Worm (Caenorhabditis elegans) whole organism, mixed stage, embryonic: ENCODE measurements around the gene T06C12.12.

ENCODE experiments used
- M03D4.4 ChIP-seq: sonication (generic microtip); optimal IDR thresholded peaks from 2 replicates; lab custom pipeline; 2017; ENCODE audit warnings: mild to moderate bottlenecking, missing genetic modification characterization, missing compliant biosample characterization
- bed-3 ChIP-seq: fragments of 200-800 bp; sonication (Bioruptor generic); optimal IDR thresholded peaks from 3 replicates; lab custom pipeline; 2018; ENCODE audit warnings: mild to moderate bottlenecking, missing genetic modification characterization, moderate library complexity, missing compliant biosample characterization
- blmp-1 ChIP-seq: fragments of 150-350 bp; optimal IDR thresholded peaks from 2 replicates; lab custom pipeline; 2014; ENCODE audit warnings: missing biosample characterization, missing genetic modification characterization
- ceh-39 ChIP-seq: fragments of 150-350 bp; optimal IDR thresholded peaks from 2 replicates; lab custom pipeline; 2014; ENCODE audit warnings: missing biosample characterization, missing genetic modification characterization
- ceh-43 ChIP-seq: fragments of 200-800 bp; sonication (Bioruptor generic); optimal IDR thresholded peaks from 2 replicates; lab custom pipeline; 2018; ENCODE audit warnings: mild to moderate bottlenecking, missing genetic modification characterization, moderate library complexity, missing compliant biosample characterization
- ceh-83 ChIP-seq: fragments of 200-800 bp; sonication (Bioruptor generic); optimal IDR thresholded peaks from 2 replicates; lab custom pipeline; 2018; ENCODE audit warnings: mild to moderate bottlenecking, missing genetic modification characterization, missing compliant biosample characterization
- ces-1 ChIP-seq: fragments of 150-350 bp; optimal IDR thresholded peaks from 2 replicates; lab custom pipeline; 2014; ENCODE audit warnings: missing biosample characterization, missing genetic modification reagents, missing genetic modification characterization
- cnd-1 ChIP-seq: fragments of 200-800 bp; sonication (Bioruptor generic); optimal IDR thresholded peaks from 2 replicates; lab custom pipeline; 2018; ENCODE audit warnings: mild to moderate bottlenecking, missing genetic modification characterization, missing compliant biosample characterization
- drap-1 ChIP-seq: fragments of 200-800 bp; sonication (Bioruptor generic); optimal IDR thresholded peaks from 3 replicates; lab custom pipeline; 2018; ENCODE audit warnings: mild to moderate bottlenecking, missing genetic modification characterization, missing compliant biosample characterization
- elt-1 ChIP-seq: sonication (generic microtip); optimal IDR thresholded peaks from 2 replicates; lab custom pipeline; 2017; ENCODE audit warnings: missing genetic modification characterization, mild to moderate bottlenecking, missing compliant biosample characterization, antibody characterized with exemption, moderate library complexity, borderline replicate concordance; ENCODE audit not compliant: insufficient read depth
- elt-3 ChIP-seq: fragments of 150-350 bp; optimal IDR thresholded peaks from 2 replicates; lab custom pipeline; 2014; ENCODE audit warnings: missing biosample characterization, missing genetic modification characterization
- flh-1 ChIP-seq: fragments of 200-800 bp; sonication (Bioruptor generic); optimal IDR thresholded peaks from 2 replicates; lab custom pipeline; 2018; ENCODE audit warnings: mild to moderate bottlenecking, missing genetic modification characterization, moderate library complexity, missing compliant biosample characterization
- ham-2 ChIP-seq: fragments of 200-800 bp; sonication (Bioruptor generic); optimal IDR thresholded peaks from 2 replicates; lab custom pipeline; 2018; ENCODE audit warnings: mild to moderate bottlenecking, missing genetic modification characterization, missing compliant biosample characterization
- hlh-1 ChIP-seq: fragments of 150-350 bp; optimal IDR thresholded peaks from 2 replicates; lab custom pipeline; 2014; ENCODE audit warnings: missing biosample characterization, missing genetic modification reagents, missing genetic modification characterization
- lin-13 ChIP-seq: fragments of 150-350 bp; optimal IDR thresholded peaks from 2 replicates; lab custom pipeline; 2014; ENCODE audit warnings: missing biosample characterization, missing genetic modification characterization
- lin-32 ChIP-seq: fragments of 200-800 bp; sonication (Bioruptor generic); optimal IDR thresholded peaks from 2 replicates; lab custom pipeline; 2018; ENCODE audit warnings: mild to moderate bottlenecking, missing genetic modification characterization, missing compliant biosample characterization
- lsy-2 ChIP-seq: fragments of 150-350 bp; optimal IDR thresholded peaks from 2 replicates; lab custom pipeline; 2014; ENCODE audit warnings: missing biosample characterization, missing genetic modification characterization
- mab-5 ChIP-seq: fragments of 150-350 bp; optimal IDR thresholded peaks from 2 replicates; lab custom pipeline; 2014; ENCODE audit warnings: missing biosample characterization, missing genetic modification characterization
- mep-1 ChIP-seq: fragments of 150-350 bp; optimal IDR thresholded peaks from 2 replicates; lab custom pipeline; 2017; ENCODE audit warnings: missing biosample characterization, missing genetic modification reagents, missing genetic modification characterization, inconsistent platforms
- mls-2 ChIP-seq: sonication (generic microtip); optimal IDR thresholded peaks from 2 replicates; lab custom pipeline; 2016; ENCODE audit warnings: mild to moderate bottlenecking, missing genetic modification characterization, moderate library complexity, missing compliant biosample characterization
- nhr-12 ChIP-seq: fragments of 150-350 bp; optimal IDR thresholded peaks from 2 replicates; lab custom pipeline; 2014; ENCODE audit warnings: missing biosample characterization, missing genetic modification characterization
- nhr-2 ChIP-seq: fragments of 150-350 bp; optimal IDR thresholded peaks from 2 replicates; lab custom pipeline; 2014; ENCODE audit warnings: missing biosample characterization, missing genetic modification characterization
- nhr-237 ChIP-seq: fragments of 150-350 bp; optimal IDR thresholded peaks from 2 replicates; lab custom pipeline; 2014; ENCODE audit warnings: missing biosample characterization, missing genetic modification characterization
- nhr-28 ChIP-seq: fragments of 150-350 bp; optimal IDR thresholded peaks from 2 replicates; lab custom pipeline; 2014; ENCODE audit warnings: missing biosample characterization, missing genetic modification characterization
- nhr-76 ChIP-seq: sonication (generic microtip); optimal IDR thresholded peaks from 2 replicates; lab custom pipeline; 2017; ENCODE audit warnings: missing biosample characterization, missing genetic modification characterization
- pha-4 ChIP-seq: fragments of 150-350 bp; optimal IDR thresholded peaks from 2 replicates; lab custom pipeline; 2018; ENCODE audit warnings: missing biosample characterization, missing genetic modification reagents, missing genetic modification characterization
- sem-2 ChIP-seq: fragments of 200-800 bp; sonication (Bioruptor generic); optimal IDR thresholded peaks from 2 replicates; lab custom pipeline; 2018; ENCODE audit warnings: mild to moderate bottlenecking, missing genetic modification characterization, missing compliant biosample characterization
- snpc-4 ChIP-seq: fragments of 150-350 bp; optimal IDR thresholded peaks from 2 replicates; lab custom pipeline; 2014; ENCODE audit warnings: missing biosample characterization, missing genetic modification characterization
- sptf-1 ChIP-seq: sonication (generic microtip); optimal IDR thresholded peaks from 2 replicates; lab custom pipeline; 2017; ENCODE audit warnings: mild to moderate bottlenecking, missing genetic modification characterization, moderate library complexity, missing compliant biosample characterization
- tbx-8 ChIP-seq: fragments of 200-800 bp; sonication (Bioruptor generic); optimal IDR thresholded peaks from 2 replicates; lab custom pipeline; 2018; ENCODE audit warnings: mild to moderate bottlenecking, missing genetic modification characterization, moderate library complexity, missing compliant biosample characterization
- unc-120 ChIP-seq: sonication (generic microtip); optimal IDR thresholded peaks from 2 replicates; lab custom pipeline; 2017; ENCODE audit warnings: missing genetic modification characterization, missing compliant biosample characterization; ENCODE audit not compliant: poor library complexity, severe bottlenecking
- unc-39 ChIP-seq: fragments of 150-350 bp; optimal IDR thresholded peaks from 2 replicates; lab custom pipeline; 2014; ENCODE audit warnings: missing biosample characterization, missing genetic modification characterization
- unc-62 ChIP-seq: fragments of 150-350 bp; optimal IDR thresholded peaks from 2 replicates; lab custom pipeline; 2014; ENCODE audit warnings: missing biosample characterization, missing genetic modification reagents, missing genetic modification characterization
- zip-8 ChIP-seq: fragments of 150-350 bp; optimal IDR thresholded peaks from 2 replicates; lab custom pipeline; 2014; ENCODE audit warnings: missing biosample characterization, missing genetic modification characterization
- ztf-11 ChIP-seq: fragments of 150-350 bp; optimal IDR thresholded peaks from 2 replicates; lab custom pipeline; 2014; ENCODE audit warnings: missing biosample characterization, missing genetic modification characterization

Gene T06C12.12

DNA sequence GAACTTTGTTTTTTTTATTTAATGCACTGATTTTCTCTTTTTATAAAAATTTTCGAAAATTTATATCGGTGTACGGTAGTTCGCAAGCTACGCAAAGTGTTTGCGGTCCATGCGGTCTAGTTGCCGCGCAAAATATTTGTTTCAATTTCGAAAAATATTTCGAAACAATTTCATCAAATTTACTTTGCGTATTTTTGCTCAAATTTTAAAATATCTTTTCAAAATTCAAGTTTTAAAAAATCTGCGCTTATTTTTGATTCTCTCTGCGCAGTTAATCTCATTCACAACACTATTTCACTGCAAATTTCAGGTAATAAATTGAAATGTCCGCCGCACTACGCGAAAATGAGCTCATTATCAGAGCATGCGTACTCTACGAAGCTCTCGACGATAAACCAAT lies 24.5 kb upstream of the T06C12.12 start, which contains the start of gene fbxa-197:
Gene fbxa-197 (plus strand): TSS at position 301 of the 400 bp plus-strand sequence.
- TF ChIP-seq mab-5 (no peak), lsy-2 (tag; lab: Kevin White, UChicago) (no peak), ceh-83 (GFP tag; lab: Kevin White, UChicago) (no peak), bed-3 (GFP tag; lab: Kevin White, UChicago) (no peak), nhr-237 (tag; lab: Kevin White, UChicago) (no peak), mep-1 (no peak), nhr-2 (tag; lab: Kevin White, UChicago) (no peak), hlh-1 (tag; lab: Kevin White, UChicago) (no peak), M03D4.4 (no peak), unc-120 (tag; lab: Kevin White, UChicago) (no peak), tbx-8 (no peak), ztf-11 (no peak), ham-2 (GFP tag; lab: Kevin White, UChicago) (no peak), nhr-28 (no peak), cnd-1 (tag; lab: Kevin White, UChicago) (no peak), pha-4 (tag; lab: Kevin White, UChicago) (no peak)

DNA sequence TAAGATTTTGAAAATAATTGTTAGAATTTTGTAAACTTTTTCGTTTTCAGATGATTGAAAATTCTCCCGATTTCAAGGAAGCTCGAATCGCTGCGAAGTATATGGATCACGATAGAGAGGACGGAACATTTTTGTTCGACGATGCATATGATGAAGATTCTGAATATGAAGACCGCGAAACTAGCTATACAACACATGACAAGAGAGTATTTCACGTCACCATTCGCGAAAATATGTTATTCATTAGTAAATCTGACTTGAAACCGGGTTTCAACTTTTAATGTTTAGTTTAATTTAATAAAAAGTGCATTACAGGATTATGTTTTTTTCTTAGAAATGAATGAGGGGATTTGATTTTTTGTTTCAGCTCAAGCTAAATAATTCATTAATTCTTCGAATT lies 21.5 kb upstream of the T06C12.12 start, which contains the start of gene str-57:
Gene str-57 (plus strand): TSS at position 301 of the 400 bp plus-strand sequence.
- TF ChIP-seq sem-2 (GFP tag; lab: Kevin White, UChicago) (no peak), mep-1 (no peak), lsy-2 (tag; lab: Kevin White, UChicago) (no peak), ceh-83 (GFP tag; lab: Kevin White, UChicago) (no peak), unc-62 (GFP tag; lab: Kevin White, UChicago) (no peak), elt-1 (tag; lab: Kevin White, UChicago) (no peak), zip-8 (tag; lab: Kevin White, UChicago) (no peak), tbx-8 (no peak), drap-1 (GFP tag; lab: Kevin White, UChicago) (no peak), lin-32 (GFP tag; lab: Kevin White, UChicago) (no peak), ceh-43 (GFP tag; lab: Kevin White, UChicago) (no peak), lin-13 (tag; lab: Kevin White, UChicago) (no peak), M03D4.4 (no peak)

DNA sequence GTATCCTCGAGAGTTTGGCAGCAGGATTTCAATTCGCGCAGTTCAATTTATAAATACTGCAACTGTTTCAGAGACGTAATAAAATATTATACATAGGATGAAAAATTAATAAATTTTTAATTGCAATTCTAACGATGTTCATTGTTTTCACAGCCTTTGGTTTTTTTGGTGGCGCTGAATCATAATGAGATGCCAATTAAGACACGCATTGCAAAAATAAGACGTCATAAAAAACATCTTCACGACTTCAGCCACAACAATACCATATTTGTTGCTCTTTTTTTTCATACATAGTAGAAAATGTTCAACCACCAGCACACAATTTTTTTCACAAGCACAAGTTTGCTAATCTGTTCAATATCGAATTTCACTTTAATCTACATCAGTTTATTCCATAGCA lies 19.6 kb upstream of the T06C12.12 start, which contains the start of gene str-56:
Gene str-56 (plus strand): TSS at position 301 of the 400 bp plus-strand sequence.
- TF ChIP-seq nhr-28, result no peak
- no peak for TF ChIP-seq lin-13 (tag; lab: Kevin White, UChicago)
- no peak for TF ChIP-seq cnd-1 (tag; lab: Kevin White, UChicago)
- TF ChIP-seq hlh-1 (tag; lab: Kevin White, UChicago), result no peak
- TF ChIP-seq ztf-11, result no peak
- no peak for TF ChIP-seq mep-1
- TF ChIP-seq sem-2 (GFP tag; lab: Kevin White, UChicago), result no peak

DNA sequence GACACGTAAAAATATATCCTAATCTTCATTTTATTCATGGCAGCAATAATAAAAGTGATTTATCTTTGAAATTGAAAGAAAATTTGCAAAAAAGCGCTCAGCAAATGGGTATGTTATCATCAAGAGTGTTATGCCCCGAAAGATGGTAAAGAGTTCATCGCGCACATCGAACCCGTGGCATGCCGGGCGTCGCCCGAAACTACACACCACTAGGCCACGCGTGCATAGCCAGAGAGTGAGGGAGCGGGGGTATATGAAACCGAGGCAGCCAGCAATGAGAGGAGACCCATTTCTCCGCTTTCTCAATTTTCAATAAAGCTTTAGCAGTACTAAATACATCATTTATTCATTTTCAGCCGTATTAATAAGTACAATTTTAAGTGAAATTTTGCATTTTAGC lies 18.1 kb upstream of the T06C12.12 start:
- peak; percentile 98 for TF ChIP-seq bed-3 (GFP tag; lab: Kevin White, UChicago)
- peak; percentile 100 for TF ChIP-seq drap-1 (GFP tag; lab: Kevin White, UChicago)
- peak; percentile 99 for TF ChIP-seq M03D4.4
- peak; percentile 99 for TF ChIP-seq unc-120 (tag; lab: Kevin White, UChicago)
- TF ChIP-seq nhr-2 (tag; lab: Kevin White, UChicago), result no peak
- TF ChIP-seq lin-32 (GFP tag; lab: Kevin White, UChicago), result peak; percentile 99
- no peak for TF ChIP-seq snpc-4 (tag; lab: Kevin White, UChicago)
- TF ChIP-seq cnd-1 (tag; lab: Kevin White, UChicago), result peak; percentile 99
- peak; percentile 44 for TF ChIP-seq elt-1 (tag; lab: Kevin White, UChicago)
- peak; percentile 63 for TF ChIP-seq nhr-237 (tag; lab: Kevin White, UChicago)
- no peak for TF ChIP-seq mab-5
- TF ChIP-seq ztf-11, result peak; percentile 82
- TF ChIP-seq ceh-43 (GFP tag; lab: Kevin White, UChicago), result peak; percentile 98
- peak; percentile 97 for TF ChIP-seq sem-2 (GFP tag; lab: Kevin White, UChicago)
- TF ChIP-seq tbx-8, result peak; percentile 99
- peak; percentile 71 for TF ChIP-seq nhr-12
- no peak for TF ChIP-seq elt-3 (tag; lab: Kevin White, UChicago)
- TF ChIP-seq zip-8 (tag; lab: Kevin White, UChicago), result peak; percentile 3
- peak; percentile 99 for TF ChIP-seq ham-2 (GFP tag; lab: Kevin White, UChicago)
- peak; percentile 52 for TF ChIP-seq lsy-2 (tag; lab: Kevin White, UChicago)
- peak; percentile 99 for TF ChIP-seq sptf-1 (tag; lab: Kevin White, UChicago)
- TF ChIP-seq lin-13 (tag; lab: Kevin White, UChicago), result peak; percentile 85
- TF ChIP-seq pha-4 (tag; lab: Kevin White, UChicago), result peak; percentile 73
- TF ChIP-seq ces-1 (GFP tag; lab: Kevin White, UChicago), result no peak
- TF ChIP-seq mls-2, result peak; percentile 100
- TF ChIP-seq mep-1, result peak; percentile 71
- TF ChIP-seq flh-1 (GFP tag; lab: Kevin White, UChicago), result peak; percentile 98
- TF ChIP-seq ceh-39 (tag; lab: Kevin White, UChicago), result peak; percentile 18
- TF ChIP-seq hlh-1 (tag; lab: Kevin White, UChicago), result peak; percentile 24
- peak; percentile 92 for TF ChIP-seq nhr-28
- TF ChIP-seq nhr-76 (tag; lab: Kevin White, UChicago), result peak; percentile 68
- TF ChIP-seq unc-39 (tag; lab: Kevin White, UChicago), result peak; percentile 84
- peak; percentile 100 for TF ChIP-seq ceh-83 (GFP tag; lab: Kevin White, UChicago)
- no peak for TF ChIP-seq blmp-1 (tag; lab: Kevin White, UChicago)
- TF ChIP-seq unc-62 (GFP tag; lab: Kevin White, UChicago), result peak; percentile 85
